Fruit fly (Drosophila melanogaster) whole organism, adult: ENCODE results near the gene Mtpalpha.

ENCODE experiments used
- CG14711 ChIP-seq: fragments of 200-800 bp; sonication (Bioruptor generic); optimal IDR thresholded peaks from 2 replicates; lab custom pipeline; 2018; ENCODE audit warnings: missing biosample characterization, mild to moderate bottlenecking, missing genetic modification characterization, moderate library complexity
- CG1620 ChIP-seq: fragments of 200-800 bp; sonication (Bioruptor generic); optimal IDR thresholded peaks from 2 replicates; lab custom pipeline; 2016; ENCODE audit warnings: missing biosample characterization, missing genetic modification characterization
- CG7045 ChIP-seq: fragments of 200-800 bp; sonication (Bioruptor generic); optimal IDR thresholded peaks from 2 replicates; lab custom pipeline; 2017; ENCODE audit warnings: missing biosample characterization, mild to moderate bottlenecking, missing genetic modification characterization
- Hr96 ChIP-seq: fragments of 200-800 bp; sonication (Bioruptor generic); optimal IDR thresholded peaks from 2 replicates; lab custom pipeline; 2016; ENCODE audit warnings: missing biosample characterization, missing genetic modification characterization
- bab1 ChIP-seq: fragments of 200-800 bp; sonication (Bioruptor generic); optimal IDR thresholded peaks from 3 replicates; lab custom pipeline; 2019; ENCODE audit warnings: missing biosample characterization, mild to moderate bottlenecking, missing genetic modification characterization, moderate library complexity
- cic ChIP-seq: fragments of 200-800 bp; sonication (Bioruptor generic); optimal IDR thresholded peaks from 2 replicates; lab custom pipeline; 2017; ENCODE audit warnings: missing biosample characterization, mild to moderate bottlenecking, missing genetic modification characterization, moderate library complexity
- kay ChIP-seq: fragments of 200-800 bp; sonication (Bioruptor generic); peaks from one replicate; lab custom pipeline; 2016; ENCODE audit warnings: missing biosample characterization, missing genetic modification characterization, borderline replicate concordance
- pad ChIP-seq: fragments of 200-800 bp; sonication (Bioruptor generic); optimal IDR thresholded peaks from 3 replicates; lab custom pipeline; 2017; ENCODE audit warnings: missing biosample characterization, missing genetic modification characterization, mild to moderate bottlenecking, moderate library complexity, missing genetic modification reagents
- toe ChIP-seq: fragments of 200-800 bp; sonication (Bioruptor generic); optimal IDR thresholded peaks from 2 replicates; lab custom pipeline; 2016; ENCODE audit warnings: missing biosample characterization, missing genetic modification characterization

dm6 chr2L:9609337-9609856, 32.8 kb upstream of the Mtpalpha start:
- no peak for TF ChIP-seq CG7045 (GFP tag; lab: Kevin White, UChicago)
- TF ChIP-seq cic (GFP tag; lab: Kevin White, UChicago) = no peak
- no peak for TF ChIP-seq CG14711
- no peak for TF ChIP-seq pad (GFP tag; lab: Kevin White, UChicago)
- no peak for TF ChIP-seq bab1 (GFP tag; lab: Kevin White, UChicago)
- no peak for TF ChIP-seq CG1620
- TF ChIP-seq kay (GFP tag; lab: Kevin White, UChicago) = no peak
- TF ChIP-seq Hr96 = no peak
- no peak for TF ChIP-seq toe (GFP tag; lab: Kevin White, UChicago)
